3 fruit fly cellular contexts compared by ENCODE assay signal in the genomic region with DNA sequence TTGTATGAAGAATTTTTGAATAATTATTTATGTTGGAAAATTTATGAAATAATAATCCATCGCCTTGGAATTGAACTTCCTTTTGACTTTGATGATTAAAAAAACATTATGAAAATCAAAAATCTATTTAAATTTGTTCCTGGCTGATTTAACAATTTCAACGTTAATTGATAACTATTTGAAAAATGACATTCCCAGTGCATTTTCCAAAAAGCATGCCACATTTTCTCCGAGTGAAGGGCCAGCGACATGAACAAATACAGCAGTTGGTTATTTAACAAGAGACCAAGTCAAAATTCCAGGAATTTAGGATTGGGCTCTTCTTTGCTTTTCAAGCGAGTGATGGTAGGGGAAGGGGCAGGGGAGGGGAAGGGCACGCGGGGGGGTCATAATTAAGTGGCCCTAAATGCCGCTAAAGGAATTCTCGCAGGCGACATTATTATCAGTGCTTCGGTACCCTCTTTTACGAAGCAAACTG.
TF ChIP-seq lines count a peak whose summit lies in the region.

No protein-coding gene starts in this region.

TF ChIP-seq in whole organism, embryonic, 481 proteins besides CTCF, POLR2A, EP300 and RAD21 (continued from another document and continues in another):
- TF ChIP-seq ci (GFP tag; IDR thresholded peaks at IDR 0.05; lab: Robert Waterston, UW) (no peak), NC2α (GFP tag; optimal IDR thresholded peaks at IDR 0.05; lab: Kevin White, UChicago) (no peak), sd (tag; optimal IDR thresholded peaks at IDR 0.05; lab: Kevin White, UChicago) (peak; percentile 70), disco-r (GFP tag; optimal IDR thresholded peaks at IDR 0.05; lab: Kevin White, UChicago) (no peak), CG13775 (GFP tag; optimal IDR thresholded peaks at IDR 0.05; lab: Kevin White, UChicago) (peak; percentile 69), CG13123 (GFP tag; optimal IDR thresholded peaks at IDR 0.05; lab: Kevin White, UChicago) (no peak), dati (GFP tag; IDR thresholded peaks at IDR 0.05; lab: Robert Waterston, UW) (no peak), tin (GFP tag; optimal IDR thresholded peaks at IDR 0.05; lab: Kevin White, UChicago) (peak; percentile 38), lab (GFP tag; optimal IDR thresholded peaks at IDR 0.05; lab: Kevin White, UChicago) (no peak), CG42726 (GFP tag; IDR thresholded peaks at IDR 0.05; lab: Robert Waterston, UW; ENCODE audit: partially characterized antibody) (no peak), CG15011 (GFP tag; optimal IDR thresholded peaks at IDR 0.05; lab: Kevin White, UChicago) (no peak), CG6683 (GFP tag; optimal IDR thresholded peaks at IDR 0.05; lab: Kevin White, UChicago) (no peak), Oli (tag; optimal IDR thresholded peaks at IDR 0.05; lab: Kevin White, UChicago) (peak; percentile 44), pros (GFP tag; optimal IDR thresholded peaks at IDR 0.05; lab: Kevin White, UChicago) (peak; percentile 14), ken (GFP tag; IDR thresholded peaks at IDR 0.05; lab: Robert Waterston, UW) (no peak), CG4404 (GFP tag; IDR thresholded peaks at IDR 0.05; lab: Robert Waterston, UW) (peak; percentile 61), slbo (GFP tag; IDR thresholded peaks at IDR 0.05; lab: Robert Waterston, UW) (no peak), nerfin-2 (GFP tag; IDR thresholded peaks at IDR 0.05; lab: Robert Waterston, UW; ENCODE audit: partially characterized antibody) (no peak), Mes4 (GFP tag; optimal IDR thresholded peaks at IDR 0.05; lab: Kevin White, UChicago) (peak; percentile 10), CG17912 (GFP tag; optimal IDR thresholded peaks at IDR 0.05; lab: Kevin White, UChicago) (no peak), odd (GFP tag; optimal IDR thresholded peaks at IDR 0.05; lab: Kevin White, UChicago) (no peak), crc (GFP tag; optimal IDR thresholded peaks at IDR 0.05; lab: Kevin White, UChicago) (no peak), sug (tag; optimal IDR thresholded peaks at IDR 0.05; lab: Kevin White, UChicago) (no peak), MTF-1 (GFP tag; optimal IDR thresholded peaks at IDR 0.05; lab: Kevin White, UChicago; ENCODE audit: borderline replicate concordance) (no peak), CG11696 (GFP tag; IDR thresholded peaks at IDR 0.05; lab: Robert Waterston, UW) (no peak), CG3995 (GFP tag; optimal IDR thresholded peaks at IDR 0.05; lab: Kevin White, UChicago) (no peak), CHES-1-like (GFP tag; optimal IDR thresholded peaks at IDR 0.05; lab: Kevin White, UChicago) (no peak), Scr (GFP tag; IDR thresholded peaks at IDR 0.05; lab: Robert Waterston, UW; ENCODE audit: partially characterized antibody) (no peak), eve (GFP tag; optimal IDR thresholded peaks at IDR 0.05; lab: Kevin White, UChicago) (peak in 1 of 2 experiments; percentile 42), peb (GFP tag; IDR thresholded peaks at IDR 0.05; lab: Robert Waterston, UW) (no peak), CG16863 (GFP tag; optimal IDR thresholded peaks at IDR 0.05; lab: Kevin White, UChicago) (no peak), vfl (GFP tag; optimal IDR thresholded peaks at IDR 0.05; lab: Kevin White, UChicago) (no peak), Mrtf (GFP tag; IDR thresholded peaks at IDR 0.05; lab: Robert Waterston, UW) (no peak), Gsc (GFP tag; IDR thresholded peaks at IDR 0.05; lab: Robert Waterston, UW) (no peak), pan (optimal IDR thresholded peaks at IDR 0.05; lab: Kevin White, UChicago) (no peak), pan (GFP tag; optimal IDR thresholded peaks at IDR 0.05 in 1 of 2, IDR thresholded peaks at IDR 0.05 in 1 of 2) (no peak), Awh (GFP tag; IDR thresholded peaks at IDR 0.05; lab: Robert Waterston, UW) (peak; percentile 55; the same call in 1 of the 2 replicates), CG5245 (GFP tag; optimal IDR thresholded peaks at IDR 0.05; lab: Kevin White, UChicago) (no peak), Lim3 (GFP tag; IDR thresholded peaks at IDR 0.05; lab: Robert Waterston, UW) (no peak), CG15479 (GFP tag; optimal IDR thresholded peaks at IDR 0.05; lab: Kevin White, UChicago) (no peak), fd96Cb (tag; optimal IDR thresholded peaks at IDR 0.05; lab: Kevin White, UChicago) (peak; percentile 57), Hsf (GFP tag; optimal IDR thresholded peaks at IDR 0.05; lab: Kevin White, UChicago) (peak; percentile 16), CG33557 (GFP tag; optimal IDR thresholded peaks at IDR 0.05; lab: Kevin White, UChicago) (peak; percentile 91)

TF ChIP-seq in whole organism, prepupa, 60 proteins besides CTCF, POLR2A, EP300 and RAD21 (continued from another document):
- TF ChIP-seq CG8632 (GFP tag; optimal IDR thresholded peaks at IDR 0.05; lab: Kevin White, UChicago) (peak; percentile 54), Met (GFP tag; optimal IDR thresholded peaks at IDR 0.05; lab: Kevin White, UChicago) (peak; percentile 80), CG7368 (GFP tag; optimal IDR thresholded peaks at IDR 0.05; lab: Kevin White, UChicago) (peak; percentile 31), CG6792 (GFP tag; optimal IDR thresholded peaks at IDR 0.05; lab: Kevin White, UChicago) (peak; percentile 65), Blimp-1 (GFP tag; optimal IDR thresholded peaks at IDR 0.05; lab: Kevin White, UChicago) (peak; percentile 36), net (GFP tag; optimal IDR thresholded peaks at IDR 0.05; lab: Kevin White, UChicago) (peak; percentile 59), Sox102F (GFP tag; optimal IDR thresholded peaks at IDR 0.05; lab: Kevin White, UChicago) (peak; percentile 55), Eip78C (GFP tag; lab: Kevin White, UChicago) (peak; percentile 93), CG31627 (GFP tag; optimal IDR thresholded peaks at IDR 0.05; lab: Kevin White, UChicago) (peak; percentile 69), pdm3 (GFP tag; optimal IDR thresholded peaks at IDR 0.05; lab: Kevin White, UChicago) (peak; percentile 68), ss (GFP tag; optimal IDR thresholded peaks at IDR 0.05; lab: Kevin White, UChicago) (peak; percentile 79 to 80), CG9139 (GFP tag; optimal IDR thresholded peaks at IDR 0.05; lab: Kevin White, UChicago) (peak; percentile 67), CG11902 (GFP tag; optimal IDR thresholded peaks at IDR 0.05; lab: Kevin White, UChicago) (peak; percentile 36), fkh (GFP tag; optimal IDR thresholded peaks at IDR 0.05; lab: Kevin White, UChicago) (peak; percentile 45), CG6276 (GFP tag; optimal IDR thresholded peaks at IDR 0.05; lab: Kevin White, UChicago) (peak; percentile 26), topi (GFP tag; optimal IDR thresholded peaks at IDR 0.05; lab: Kevin White, UChicago) (peak; percentile 76), esn (GFP tag; optimal IDR thresholded peaks at IDR 0.05; lab: Kevin White, UChicago) (peak; percentile 82), svp (GFP tag; lab: Kevin White, UChicago) (peak; percentile 87), CG8319 (GFP tag; optimal IDR thresholded peaks at IDR 0.05; lab: Kevin White, UChicago) (peak; percentile 24), cyc (GFP tag; optimal IDR thresholded peaks at IDR 0.05; lab: Kevin White, UChicago) (peak; percentile 58), Ets21C (GFP tag; optimal IDR thresholded peaks at IDR 0.05; lab: Kevin White, UChicago) (peak; percentile 53), CG3032 (tag; optimal IDR thresholded peaks at IDR 0.05; lab: Kevin White, UChicago) (peak; percentile 89), CG6808 (GFP tag; optimal IDR thresholded peaks at IDR 0.05; lab: Kevin White, UChicago) (peak; percentile 85), acj6 (GFP tag; optimal IDR thresholded peaks at IDR 0.05; lab: Kevin White, UChicago) (peak; percentile 74), vri (GFP tag; optimal IDR thresholded peaks at IDR 0.05; lab: Kevin White, UChicago) (peak; percentile 55), Hr39 (GFP tag; optimal IDR thresholded peaks at IDR 0.05; lab: Kevin White, UChicago) (peak; percentile 74), CG6163 (GFP tag; IDR thresholded peaks at IDR 0.05; lab: Robert Waterston, UW) (peak; percentile 49; the same call in 2 of the 3 replicates), CG10631 (GFP tag; optimal IDR thresholded peaks at IDR 0.05; lab: Kevin White, UChicago) (peak; percentile 81), CG1621 (tag; optimal IDR thresholded peaks at IDR 0.05; lab: Kevin White, UChicago) (peak; percentile 72), Ets96B (tag; optimal IDR thresholded peaks at IDR 0.05; lab: Kevin White, UChicago) (peak; percentile 88), dsx (GFP tag; optimal IDR thresholded peaks at IDR 0.05; lab: Kevin White, UChicago; ENCODE audit: poor library complexity, severe bottlenecking) (peak; percentile 65), Eip75B (GFP tag; optimal IDR thresholded peaks at IDR 0.05; lab: Kevin White, UChicago) (peak; percentile 64), Smox (GFP tag; optimal IDR thresholded peaks at IDR 0.05; lab: Kevin White, UChicago) (peak; percentile 68), salr (GFP tag; optimal IDR thresholded peaks at IDR 0.05; lab: Kevin White, UChicago) (peak; percentile 68 to 70), lz (GFP tag; optimal IDR thresholded peaks at IDR 0.05; lab: Kevin White, UChicago) (peak; percentile 73), Hr38 (GFP tag; optimal IDR thresholded peaks at IDR 0.05; lab: Kevin White, UChicago) (no peak), achi (GFP tag; optimal IDR thresholded peaks at IDR 0.05; lab: Kevin White, UChicago) (peak; percentile 69), Sox14 (GFP tag; optimal IDR thresholded peaks at IDR 0.05; lab: Kevin White, UChicago) (peak; percentile 77)

TF ChIP-seq in whole organism, wandering third instar larva, 38 proteins besides CTCF, POLR2A, EP300 and RAD21 (continued from another document):
- TF ChIP-seq dmrt93B (GFP tag; optimal IDR thresholded peaks at IDR 0.05; lab: Kevin White, UChicago) (peak; percentile 52), brk (GFP tag; optimal IDR thresholded peaks at IDR 0.05; lab: Kevin White, UChicago) (no peak), OdsH (GFP tag; optimal IDR thresholded peaks at IDR 0.05; lab: Kevin White, UChicago) (peak; percentile 71), HLH106 (tag; optimal IDR thresholded peaks at IDR 0.05; lab: Kevin White, UChicago) (peak; percentile 75), usp (GFP tag; optimal IDR thresholded peaks at IDR 0.05; lab: Kevin White, UChicago) (no peak), Jra (GFP tag; optimal IDR thresholded peaks at IDR 0.05; lab: Kevin White, UChicago) (no peak), ey (GFP tag; optimal IDR thresholded peaks at IDR 0.05; lab: Kevin White, UChicago) (peak; percentile 70), Vsx2 (GFP tag; optimal IDR thresholded peaks at IDR 0.05; lab: Kevin White, UChicago; ENCODE audit: partially characterized antibody) (no peak), br (GFP tag; optimal IDR thresholded peaks at IDR 0.05; lab: Kevin White, UChicago) (peak; percentile 59), CrebA (GFP tag; optimal IDR thresholded peaks at IDR 0.05; lab: Kevin White, UChicago; ENCODE audit: borderline replicate concordance) (no peak)
TF ChIP-seq in whole organism, wandering third instar larva: peak in this region for 16.
